Worm (Caenorhabditis elegans): Measurements from ENCODE around the gene C09H10.4.
"Not testable (repeated sequence)": the region's sequence is repeated elsewhere in the genome, so short reads cannot be mapped to it uniquely, and the experiment has no call there.

C09H10.4 gene

ce11 chrII:11111107-11111506, 11.2 kb downstream of the C09H10.4 start, which contains the start of gene glb-4:
TSS of gene glb-4 (minus strand) at chrII:11111207.
- TF ChIP-seq snpc-1.3 (tag; optimal IDR thresholded peaks at IDR 0.05; ENCODE audit: insufficient read depth): no peak
- no peak for TF ChIP-seq C17E4.6 (GFP tag; IDR thresholded peaks at IDR 0.05)
- TF ChIP-seq Y79H2A.3 (GFP tag; conservative IDR thresholded peaks at IDR 0.05): no peak
- TF ChIP-seq hlh-26 (GFP tag; conservative IDR thresholded peaks at IDR 0.05): no peak
- TF ChIP-seq tlf-1 (GFP tag; optimal IDR thresholded peaks at IDR 0.05): no peak

DNA sequence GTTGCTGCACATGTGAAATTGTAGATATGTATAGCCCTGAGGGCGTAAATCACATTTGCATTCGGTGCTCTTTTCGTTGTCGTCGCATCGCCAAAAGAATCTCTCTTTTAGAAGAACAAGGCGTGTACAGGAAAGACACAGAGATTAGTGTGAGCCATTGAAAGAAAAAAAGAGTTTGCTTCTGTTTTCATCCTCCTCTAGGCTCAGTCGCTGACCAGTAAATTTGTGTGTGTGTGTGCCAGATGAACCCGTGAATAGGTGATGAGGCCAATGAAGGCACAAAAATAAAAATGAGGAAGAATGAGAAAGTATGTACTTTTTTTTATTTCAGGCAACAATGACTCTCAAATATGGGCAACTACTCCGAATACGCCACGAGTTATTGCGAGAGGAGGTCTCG, 12.5 kb downstream of the C09H10.4 start, which contains the start of gene mat-2:
Gene mat-2, plus strand, starts transcription at position 301 of the 400 bp plus-strand sequence.
- TF ChIP-seq tbx-9 (tag; optimal IDR thresholded peaks at IDR 0.05; ENCODE audit: borderline replicate concordance): no peak
- no peak for TF ChIP-seq let-607 (tag; optimal IDR thresholded peaks at IDR 0.05)
- TF ChIP-seq fkh-3 (tag; optimal IDR thresholded peaks at IDR 0.05): no peak
- TF ChIP-seq atf-7 (tag; optimal IDR thresholded peaks at IDR 0.05): no peak
- no peak for TF ChIP-seq Y53F4B.3 (GFP tag; IDR thresholded peaks at IDR 0.05)
- TF ChIP-seq repo-1 (tag; optimal IDR thresholded peaks at IDR 0.05): no peak
- TF ChIP-seq mcd-1 (GFP tag; IDR thresholded peaks at IDR 0.05): no peak
- TF ChIP-seq gei-17 (GFP tag; optimal IDR thresholded peaks at IDR 0.05): no peak
- TF ChIP-seq C17E4.6 (GFP tag; IDR thresholded peaks at IDR 0.05): no peak
- no peak for TF ChIP-seq nfyb-1 (GFP tag; IDR thresholded peaks at IDR 0.05)
- TF ChIP-seq K12H6.12 (tag; optimal IDR thresholded peaks at IDR 0.05): no peak
- no peak for TF ChIP-seq lag-1 (GFP tag; IDR thresholded peaks at IDR 0.05)

DNA sequence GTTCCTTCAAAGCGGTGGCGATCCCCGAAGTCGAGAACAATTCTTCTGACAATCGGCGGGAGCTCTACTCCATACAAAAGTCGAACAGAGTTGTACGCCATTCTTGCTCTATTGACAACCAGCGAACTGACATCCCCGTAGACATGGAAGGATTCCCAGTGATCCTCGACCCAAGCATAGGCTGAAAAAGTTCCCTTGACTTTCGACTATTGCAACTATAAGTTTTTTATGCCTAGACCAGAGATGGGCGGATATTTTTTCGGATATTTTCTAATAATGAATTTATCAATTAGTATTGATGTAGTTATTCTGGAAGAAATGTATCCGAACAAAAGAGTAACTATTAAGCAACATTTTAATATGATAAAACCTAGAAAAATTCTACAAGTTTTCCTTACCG, 21.9 kb downstream of the C09H10.4 start, which contains the start of gene W10C6.2:
Gene W10C6.2, minus strand, starts transcription at position 101 of the 400 bp plus-strand sequence.
- TF ChIP-seq egrh-3 (GFP tag; IDR thresholded peaks at IDR 0.05); let-607 (tag; optimal IDR thresholded peaks at IDR 0.05); egl-44 (GFP tag; IDR thresholded peaks at IDR 0.05): not testable (repeated sequence)

ce11 chrII:11125059-11125594, 25.2 kb downstream of the C09H10.4 start:
- TF ChIP-seq egrh-3 (GFP tag; IDR thresholded peaks at IDR 0.05) (no peak), attf-6 (GFP tag; IDR thresholded peaks at IDR 0.05) (no peak), atf-7 (tag; optimal IDR thresholded peaks at IDR 0.05) (peak; percentile 21), F57C9.4 (tag; optimal IDR thresholded peaks at IDR 0.05) (no peak), die-1 (tag; optimal IDR thresholded peaks at IDR 0.05) (peak; percentile 50), nhr-80 (tag; optimal IDR thresholded peaks at IDR 0.05) (no peak), lin-54 (GFP tag; optimal IDR thresholded peaks at IDR 0.05) (peak; percentile 64), nfya-2 (GFP tag; IDR thresholded peaks at IDR 0.05) (no peak), hsf-1 (GFP tag; IDR thresholded peaks at IDR 0.05) (peak; percentile 20; the same call in 1 of the 2 replicates), madf-3 (GFP tag; IDR thresholded peaks at IDR 0.05) (0 out of 2 replicates have a peak, but pooled peaks have one; percentile 73), snpc-3.4 (tag; optimal IDR thresholded peaks at IDR 0.05) (no peak), lin-26 (GFP tag; IDR thresholded peaks at IDR 0.05) (peak; percentile 72; the same call in 1 of the 2 replicates), athp-1 (tag; optimal IDR thresholded peaks at IDR 0.05) (peak; percentile 25), B0336.3 (GFP tag; IDR thresholded peaks at IDR 0.05) (peak; percentile 79), snpc-4 (GFP tag; optimal IDR thresholded peaks at IDR 0.05) (peak; percentile 0), snpc-4 (tag; optimal IDR thresholded peaks at IDR 0.05) (peak in 1 of 4 experiments; percentile 0), zim-3 (tag; optimal IDR thresholded peaks at IDR 0.05) (no peak), cebp-1 (GFP tag; IDR thresholded peaks at IDR 0.05) (no peak), cebp-1 (tag; optimal IDR thresholded peaks at IDR 0.05) (peak; percentile 23), pbrm-1 (GFP tag; IDR thresholded peaks at IDR 0.05) (0 out of 2 replicates have a peak, but pooled peaks have one; percentile 20), let-526 (GFP tag; IDR thresholded peaks at IDR 0.05) (no peak), him-1 (tag; optimal IDR thresholded peaks at IDR 0.05) (peak; percentile 16), D2030.7 (GFP tag; IDR thresholded peaks at IDR 0.05) (0 out of 2 replicates have a peak, but pooled peaks have one; percentile 9), hmg-1.2 (GFP tag; IDR thresholded peaks at IDR 0.05) (no peak), hrde-1 (tag; optimal IDR thresholded peaks at IDR 0.05; ENCODE audit: borderline replicate concordance) (peak; percentile 70), Y95B8A.8 (GFP tag; IDR thresholded peaks at IDR 0.05) (0 out of 2 replicates have a peak, but pooled peaks have one; percentile 24), attf-5 (GFP tag; optimal IDR thresholded peaks at IDR 0.05) (no peak)
